Fruit fly (Drosophila melanogaster) whole organism: ENCODE data around the gene Mettl5.

Experiments
- Dll ChIP-seq: fragments of >200 bp; optimal IDR thresholded peaks from 2 replicates; lab custom pipeline; 2017
- EcR ChIP-seq, 2 experiments: fragments of >200 bp; optimal IDR thresholded peaks; 2 replicates each; lab custom pipeline; 2017; ENCODE audit warnings: missing biosample characterization in 2 of 2, missing genetic modification characterization in 2 of 2, missing genetic modification reagents in 2 of 2
- pan ChIP-seq: fragments of >200 bp; optimal IDR thresholded peaks from 2 replicates; lab custom pipeline; 2017
- psq ChIP-seq: fragments of >200 bp; optimal IDR thresholded peaks from 2 replicates; lab custom pipeline; 2017
- usp ChIP-seq: fragments of >200 bp; optimal IDR thresholded peaks from 2 replicates; lab custom pipeline; 2017; ENCODE audit warnings: missing biosample characterization, missing genetic modification characterization, mixed read lengths

DNA sequence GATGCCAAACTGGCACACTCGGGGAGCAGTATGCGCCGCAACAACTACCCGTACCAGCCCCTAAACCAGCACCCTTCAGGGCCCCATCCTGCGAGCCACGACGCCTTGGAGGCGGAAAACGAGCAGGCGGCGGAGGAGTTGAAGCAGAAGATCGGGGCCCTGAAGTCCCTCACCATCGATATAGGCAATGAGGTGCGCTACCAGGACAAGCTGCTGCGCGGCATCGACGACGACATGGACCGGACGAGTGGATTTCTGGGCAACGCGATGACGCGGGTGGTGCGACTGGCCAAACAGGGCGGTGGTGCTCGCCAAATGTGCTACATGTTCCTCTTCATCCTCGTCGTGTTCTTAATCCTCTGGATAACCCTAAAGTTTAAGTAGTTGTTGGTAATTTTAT, 1.8 kb upstream of the Mettl5 start:
- TF ChIP-seq Dll (no peak), usp (GFP tag; lab: Kevin White, UChicago) (no peak), pan (lab: Kevin White, UChicago) (no peak), EcR (GFP tag; optimal IDR thresholded peaks at IDR 0.05; lab: Kevin White, UChicago) (no peak), psq (no peak)
